Worm (Caenorhabditis elegans): ENCODE measurements around the gene dve-1.

ce11 chrX:433747-434146 is at the start of gene dve-1:
- TF ChIP-seq skn-1 (tag; optimal IDR thresholded peaks at IDR 0.05) (no peak), ama-1 (optimal IDR thresholded peaks at IDR 0.05) (no peak), jun-1 (tag; optimal IDR thresholded peaks at IDR 0.05) (no peak), nhr-237 (tag; optimal IDR thresholded peaks at IDR 0.05) (no peak), fos-1 (tag; optimal IDR thresholded peaks at IDR 0.05) (no peak), ztf-11 (tag; optimal IDR thresholded peaks at IDR 0.05) (no peak)

Data from whole organism, L3 larva.